Fruit fly (Drosophila melanogaster): ENCODE measurements around the gene Phs.

Phs gene

DNA sequence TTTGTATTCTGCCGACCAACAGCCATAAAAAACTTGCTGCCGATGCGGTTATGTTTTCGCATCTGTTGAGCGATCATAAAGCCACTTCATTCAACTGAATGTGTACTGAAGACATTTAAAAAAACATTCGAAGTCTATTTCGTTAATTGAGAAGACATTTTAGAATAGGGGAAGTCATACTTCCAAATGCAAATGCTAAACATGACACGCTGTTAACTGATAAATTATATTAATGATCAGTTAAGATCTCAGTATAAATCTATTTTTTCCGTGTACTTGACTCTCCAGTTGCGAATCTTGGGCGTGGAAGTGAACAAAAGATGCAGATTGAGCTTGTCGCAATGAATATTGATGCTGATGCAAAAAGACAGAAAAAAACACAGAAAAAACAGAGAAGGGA, 23.7 kb upstream of the Phs start:
- no peak for TF ChIP-seq CG17801 (GFP tag; optimal IDR thresholded peaks at IDR 0.05; ENCODE audit: partially characterized antibody)

DNA sequence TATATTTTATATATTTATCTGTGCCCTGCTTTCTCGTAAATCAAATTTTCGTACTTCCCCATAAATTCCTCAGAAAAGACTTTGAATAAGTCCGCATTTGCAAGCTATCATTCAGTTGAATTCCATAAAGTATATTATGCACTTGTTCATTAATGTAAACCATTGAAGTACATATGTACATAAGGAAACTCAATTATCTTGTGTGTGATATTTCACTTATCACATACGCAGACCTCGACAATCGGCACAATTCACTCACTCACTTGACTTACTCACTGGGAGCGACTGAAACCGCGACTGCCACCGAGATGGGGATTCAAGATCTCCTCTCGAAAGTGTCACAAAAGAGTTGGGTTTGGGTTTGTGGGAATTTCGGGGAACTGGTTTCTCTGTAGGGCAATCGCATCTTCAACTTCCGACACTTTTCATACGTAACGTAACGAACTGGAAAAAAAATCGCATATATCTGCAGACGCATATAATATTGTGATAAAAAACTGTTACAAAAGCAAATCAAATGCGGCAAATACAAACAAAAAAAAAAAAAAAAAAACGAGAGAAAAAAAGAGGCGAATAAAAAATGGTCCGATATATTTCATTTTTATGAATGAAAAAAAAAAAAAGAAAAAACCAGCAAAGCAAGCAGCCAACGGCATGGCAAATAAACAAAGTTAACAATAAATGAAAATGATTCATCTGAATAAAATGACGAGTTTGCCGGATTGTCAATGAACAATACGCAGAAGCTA, 22.5 kb upstream of the Phs start:
- no peak for TF ChIP-seq CG17801 (GFP tag; optimal IDR thresholded peaks at IDR 0.05; ENCODE audit: partially characterized antibody)

- no peak for TF ChIP-seq CG17801 (GFP tag; optimal IDR thresholded peaks at IDR 0.05; ENCODE audit: partially characterized antibody)
Measured at dm6 chr3L:15597945-15598344, 21.8 kb upstream of the Phs start.

dm6 chr3L:15599190-15599589, 20.5 kb upstream of the Phs start:
- TF ChIP-seq CG17801 (GFP tag; optimal IDR thresholded peaks at IDR 0.05; ENCODE audit: partially characterized antibody): no peak

- TF ChIP-seq CG17801 (GFP tag; optimal IDR thresholded peaks at IDR 0.05; ENCODE audit: partially characterized antibody): no peak
Measured at dm6 chr3L:15600051-15600450, 19.6 kb upstream of the Phs start.

DNA sequence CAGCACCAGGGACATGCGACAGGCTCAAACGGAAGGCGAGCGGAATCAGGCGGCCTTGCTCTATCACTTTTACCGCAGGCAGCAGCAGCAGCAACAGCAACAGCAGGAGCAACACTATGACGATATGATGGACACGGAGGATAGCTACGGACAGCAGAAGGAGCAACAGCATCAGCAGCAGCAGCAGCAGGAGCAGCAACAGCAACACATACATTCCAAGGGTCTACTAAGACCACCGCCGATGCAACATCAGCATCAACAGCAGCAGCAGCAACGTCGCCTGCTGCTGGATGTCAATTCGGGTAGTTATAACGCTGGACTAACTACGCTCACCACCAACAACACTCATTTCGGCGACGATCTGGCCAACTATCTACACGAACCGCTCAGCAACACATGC, 14.7 kb upstream of the Phs start:
- TF ChIP-seq CG17801 (GFP tag; optimal IDR thresholded peaks at IDR 0.05; ENCODE audit: partially characterized antibody): no peak

DNA sequence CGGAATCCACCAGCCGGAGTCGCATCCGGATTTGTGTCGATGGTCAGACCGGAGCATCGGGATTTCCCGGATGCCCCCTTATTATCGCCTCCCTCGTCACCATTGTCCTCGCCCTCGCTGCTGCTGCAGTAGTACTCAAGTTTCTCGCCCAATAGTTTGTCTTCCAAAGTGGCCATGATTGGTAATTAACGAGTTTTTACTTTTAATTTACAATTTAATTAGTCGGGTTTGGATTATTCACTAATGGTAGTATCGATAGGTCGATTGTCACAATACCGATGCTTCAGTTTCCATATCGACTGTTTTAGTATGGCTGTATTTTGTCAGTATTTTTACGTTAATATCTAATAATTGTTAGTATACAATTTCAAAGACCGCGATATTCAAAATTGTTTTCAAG, 9.6 kb upstream of the Phs start, which contains the start of gene CG7650:
Gene CG7650 (minus strand): TSS at position 278 of the 400 bp plus-strand sequence.
- no peak for TF ChIP-seq CG17801 (GFP tag; optimal IDR thresholded peaks at IDR 0.05; ENCODE audit: partially characterized antibody)

DNA sequence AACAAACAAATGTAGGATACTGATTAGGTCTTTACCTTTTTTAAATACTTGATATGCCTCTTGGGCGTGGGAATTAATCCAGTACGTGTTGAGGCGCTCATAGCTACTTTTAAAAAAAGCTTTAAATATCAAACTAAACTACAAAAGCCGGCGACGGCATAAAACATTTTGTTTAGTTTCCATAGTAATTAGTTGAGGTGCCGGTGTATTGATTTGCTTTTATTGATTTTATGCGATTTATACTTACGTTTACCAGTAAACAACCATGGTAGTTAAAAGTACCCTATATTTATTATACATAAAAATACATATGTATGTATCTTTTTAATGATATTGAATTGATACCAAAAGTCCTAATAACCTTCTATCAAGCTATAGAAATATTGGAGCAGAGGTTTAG, 7.0 kb upstream of the Phs start, which contains the start of gene CG13449:
Gene CG13449 (minus strand): TSS at position 101 of the 400 bp plus-strand sequence.
- no peak for TF ChIP-seq CG17801 (GFP tag; optimal IDR thresholded peaks at IDR 0.05; ENCODE audit: partially characterized antibody)

- TF ChIP-seq CG17801 (GFP tag; optimal IDR thresholded peaks at IDR 0.05; ENCODE audit: partially characterized antibody): no peak
Measured at dm6 chr3L:15616490-15616889, 3.2 kb upstream of the Phs start.

DNA sequence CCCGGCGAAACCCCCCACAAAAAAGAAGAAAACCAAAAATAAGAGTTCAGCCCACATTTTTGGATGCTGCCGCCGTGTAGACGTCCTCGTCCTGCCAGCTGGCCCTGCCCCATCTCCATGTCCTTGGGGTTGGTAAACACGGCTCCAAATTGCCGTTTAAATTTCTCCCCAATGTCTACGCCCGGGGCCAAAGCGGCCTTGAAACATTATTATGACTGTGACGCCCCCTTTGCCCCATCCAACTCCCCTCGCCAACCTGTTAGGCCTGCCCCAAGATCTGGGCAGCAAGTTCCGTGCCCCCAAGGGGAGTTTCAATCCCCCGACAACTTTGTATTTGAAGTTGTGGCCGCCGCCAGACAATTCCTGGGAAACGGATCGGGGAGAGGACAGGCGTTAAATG, 2.8 kb upstream of the Phs start:
- TF ChIP-seq CG17801 (GFP tag; optimal IDR thresholded peaks at IDR 0.05; ENCODE audit: partially characterized antibody): no peak

DNA sequence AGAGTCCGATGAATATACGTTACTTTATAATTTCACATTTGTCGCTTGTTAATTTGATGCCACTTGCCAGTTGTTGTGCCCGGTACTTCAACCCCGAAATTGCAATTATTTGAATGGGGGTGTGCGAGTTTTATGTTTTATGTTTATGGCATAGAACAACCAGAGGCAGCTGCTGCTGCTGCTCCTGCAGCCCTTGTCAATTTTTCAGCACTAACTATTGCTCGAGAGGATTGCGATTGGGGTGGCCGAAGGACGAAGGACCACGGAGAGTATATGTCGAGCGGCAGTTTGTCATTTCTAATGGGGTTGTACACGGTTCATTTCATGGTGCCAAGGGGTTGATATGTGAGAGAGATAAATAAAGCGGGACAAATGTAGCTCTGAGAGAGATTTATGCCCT, 4.4 kb downstream of the Phs start:
- TF ChIP-seq CG17801 (GFP tag; optimal IDR thresholded peaks at IDR 0.05; ENCODE audit: partially characterized antibody): no peak

DNA sequence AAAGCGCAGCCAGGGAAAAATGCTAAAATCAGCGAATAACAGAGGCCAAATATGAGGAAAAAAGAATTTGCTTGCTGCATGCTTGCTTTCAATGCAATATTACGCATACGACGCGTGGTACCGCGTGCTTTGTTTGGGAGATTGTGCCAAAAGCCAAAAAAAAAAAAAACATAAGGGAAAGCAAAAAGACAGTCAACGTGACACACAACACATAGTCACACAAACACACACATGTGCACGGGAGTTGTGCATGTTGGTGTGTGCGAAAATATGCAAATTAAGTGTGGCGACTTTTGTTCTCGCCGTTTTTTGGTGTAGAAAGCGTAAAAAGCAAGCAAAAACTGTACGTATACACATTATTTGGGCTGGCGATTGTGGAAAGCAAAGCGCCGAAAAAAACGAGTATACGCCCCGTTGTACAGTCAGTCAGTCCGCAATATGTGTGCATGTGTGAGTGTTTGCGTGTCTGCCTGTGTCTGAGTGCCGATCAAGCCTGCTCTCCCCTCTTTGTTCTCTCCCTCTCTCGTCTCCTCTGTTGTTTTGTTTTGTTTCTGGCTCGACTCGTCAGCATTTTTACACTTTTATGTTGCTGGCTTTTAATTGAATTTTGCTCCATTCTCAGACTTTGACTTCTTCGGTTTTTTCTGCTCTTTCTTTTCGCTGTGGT, 5.4 kb downstream of the Phs start:
- TF ChIP-seq CG17801 (GFP tag; optimal IDR thresholded peaks at IDR 0.05; ENCODE audit: partially characterized antibody): no peak

- peak; percentile 92 for TF ChIP-seq CG17801 (GFP tag; optimal IDR thresholded peaks at IDR 0.05; ENCODE audit: partially characterized antibody)
Measured at dm6 chr3L:15625676-15626414, 6.1 kb downstream of the Phs start.

dm6 chr3L:15627295-15627694, 7.6 kb downstream of the Phs start:
- no peak for TF ChIP-seq CG17801 (GFP tag; optimal IDR thresholded peaks at IDR 0.05; ENCODE audit: partially characterized antibody)

DNA sequence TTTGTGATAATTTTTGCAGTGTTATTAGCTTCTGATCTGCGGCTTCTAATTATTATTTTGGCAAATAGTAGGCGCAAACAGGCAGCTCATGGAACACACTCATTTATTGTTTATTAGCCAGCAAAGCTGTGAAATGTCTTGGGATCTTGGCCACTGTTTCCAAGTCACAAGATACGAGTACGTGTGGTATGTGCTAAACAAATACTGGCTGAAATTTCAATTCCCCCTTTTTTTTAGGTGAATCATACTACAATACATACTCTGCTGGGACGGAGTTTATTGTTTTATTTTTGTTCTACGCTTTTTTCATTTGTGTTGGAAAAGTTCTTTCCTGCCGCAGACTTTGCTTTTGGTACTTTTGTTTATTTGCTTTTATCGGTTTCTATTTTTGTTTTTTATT, 11.4 kb downstream of the Phs start:
- no peak for TF ChIP-seq CG17801 (GFP tag; optimal IDR thresholded peaks at IDR 0.05; ENCODE audit: partially characterized antibody)

DNA sequence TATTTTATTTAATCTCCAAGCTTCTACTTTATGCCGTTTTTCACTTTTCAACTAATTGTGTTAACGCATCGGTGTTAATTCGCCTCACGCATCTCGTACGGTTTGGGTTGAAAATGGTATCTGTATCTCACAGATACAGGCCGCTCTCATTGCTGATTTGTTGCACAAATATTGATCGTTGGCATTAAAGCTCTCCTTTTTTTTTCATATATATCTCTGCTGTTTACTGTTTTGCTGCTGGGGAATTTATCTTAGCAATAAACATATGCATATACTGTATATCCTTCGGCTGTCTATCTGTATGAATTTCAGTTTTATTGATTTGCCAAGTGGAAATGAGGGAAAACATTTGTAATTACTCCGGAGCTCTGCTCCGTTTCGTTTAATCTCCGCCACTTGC, 13.0 kb downstream of the Phs start:
- no peak for TF ChIP-seq CG17801 (GFP tag; optimal IDR thresholded peaks at IDR 0.05; ENCODE audit: partially characterized antibody)
